Fruit fly (Drosophila melanogaster) S2 (cell line): ENCODE results near the gene rpk.

Experiments
- CG8478 ChIP-seq: fragments of >200 bp; optimal IDR thresholded peaks from 2 replicates; lab custom pipeline; 2018
- CTCF ChIP-seq, 2 experiments: fragments of >200 bp; optimal IDR thresholded peaks; 2 replicates each; lab custom pipeline; 2018

DNA sequence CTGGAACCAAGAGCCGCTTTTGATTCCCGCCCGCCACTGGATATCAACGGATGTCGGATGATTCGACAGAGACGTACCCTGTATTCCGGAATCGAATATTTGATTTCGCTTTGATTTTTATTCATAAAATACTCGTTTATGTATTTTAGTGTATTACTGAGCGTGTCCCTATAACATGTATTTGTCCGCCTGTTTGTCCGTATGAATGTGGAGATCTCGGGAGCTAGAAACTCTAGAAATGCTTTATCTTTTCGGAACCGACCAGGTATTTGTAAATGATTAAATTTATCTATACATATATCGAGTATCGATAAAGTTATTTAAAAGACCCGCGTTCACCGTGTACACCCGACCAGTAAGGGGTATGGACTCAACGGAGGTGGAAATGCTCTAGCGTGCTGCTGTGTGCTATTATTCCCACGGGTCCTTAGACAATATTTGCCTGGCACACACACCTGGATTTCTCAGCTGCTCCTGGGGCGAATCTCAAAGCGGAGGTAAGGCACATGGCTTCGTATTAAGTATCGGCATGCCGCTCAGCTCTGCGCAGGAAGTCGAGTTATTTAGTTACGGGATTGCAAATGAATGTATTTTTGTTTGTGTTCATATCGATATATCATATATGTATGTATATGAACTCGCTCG is 43.8 kb upstream of the rpk start:
- TF ChIP-seq CG8478 (no peak), CTCF (optimal IDR thresholded peaks at IDR 0.05; lab: Kevin White, UChicago) (no peak)
